Worm (Caenorhabditis elegans) whole organism, L4 larva: Measurements from ENCODE around the gene sra-31.

Source experiments
- F26F4.8 ChIP-seq: fragments of 200-800 bp; sonication (Bioruptor generic); conservative IDR thresholded peaks from 2 replicates; pipeline ENCODE4 v1.3.6; 2022; ENCODE audit warnings: missing genetic modification characterization, missing compliant biosample characterization
- F37D6.2 ChIP-seq: sonication (generic microtip); optimal IDR thresholded peaks from 2 replicates; lab custom pipeline; 2016; ENCODE audit warnings: mild to moderate bottlenecking, missing genetic modification characterization, missing compliant biosample characterization
- F44E2.7 ChIP-seq: fragments of 200-800 bp; sonication (Bioruptor generic); IDR thresholded peaks from 2 replicates; pipeline ENCODE4 v2.1.2; 2022; ENCODE audit warnings: missing genetic modification characterization, missing compliant biosample characterization
- T20F7.1 ChIP-seq: fragments of 200-800 bp; sonication (Bioruptor generic); optimal IDR thresholded peaks from 2 replicates; lab custom pipeline; 2018; ENCODE audit warnings: mild to moderate bottlenecking, missing genetic modification characterization, missing compliant biosample characterization
- Y105C5A.15 ChIP-seq: fragments of 200-800 bp; sonication (Bioruptor generic); IDR thresholded peaks from 2 replicates; pipeline ENCODE4 v1.3.6; 2022; ENCODE audit warnings: missing genetic modification characterization, missing compliant biosample characterization
- Y48G9A.11 ChIP-seq: fragments of 200-800 bp; sonication (Bioruptor generic); IDR thresholded peaks from 2 replicates; pipeline ENCODE4 v1.3.6; 2022; ENCODE audit warnings: missing genetic modification reagents, missing genetic modification characterization, missing compliant biosample characterization
- Y5F2A.4 ChIP-seq: fragments of 200-800 bp; sonication (Bioruptor generic); optimal IDR thresholded peaks from 2 replicates; lab custom pipeline; 2018; ENCODE audit warnings: mild to moderate bottlenecking, missing genetic modification characterization, missing compliant biosample characterization
- Y75B8A.6 ChIP-seq: fragments of 200-800 bp; sonication (Bioruptor generic); IDR thresholded peaks from 2 replicates; pipeline ENCODE4 v1.3.6; 2022; ENCODE audit warnings: missing genetic modification reagents, missing genetic modification characterization, missing compliant biosample characterization
- ZK337.2 ChIP-seq: fragments of 200-800 bp; sonication (Bioruptor generic); IDR thresholded peaks from 2 replicates; pipeline ENCODE4 v1.3.6; 2022; ENCODE audit warnings: missing genetic modification reagents, missing genetic modification characterization, missing compliant biosample characterization
- arid-1 ChIP-seq: fragments of 200-800 bp; sonication (Bioruptor generic); conservative IDR thresholded peaks from 2 replicates; pipeline ENCODE4 v1.3.6; 2022; ENCODE audit warnings: missing genetic modification reagents, missing genetic modification characterization, missing compliant biosample characterization
- ceh-20 ChIP-seq: fragments of 200-800 bp; sonication (Bioruptor generic); IDR thresholded peaks from 2 replicates; pipeline ENCODE4 v1.3.6; 2022; ENCODE audit warnings: missing genetic modification reagents, missing genetic modification characterization, missing compliant biosample characterization
- ceh-44 ChIP-seq: fragments of 200-800 bp; sonication (Bioruptor generic); IDR thresholded peaks from 2 replicates; pipeline ENCODE4 v1.3.6; 2022; ENCODE audit warnings: missing genetic modification reagents, missing genetic modification characterization, missing compliant biosample characterization
- ceh-62 ChIP-seq: sonication (generic microtip); optimal IDR thresholded peaks from 2 replicates; lab custom pipeline; 2017; ENCODE audit warnings: missing biosample characterization, missing genetic modification characterization
- ceh-82 ChIP-seq: sonication (generic microtip); optimal IDR thresholded peaks from 2 replicates; lab custom pipeline; 2017; ENCODE audit warnings: missing biosample characterization, missing genetic modification characterization
- daf-16 ChIP-seq, 3 experiments: sonication (generic microtip); optimal IDR thresholded peaks; 2 replicates each; lab custom pipeline; 2016 to 2017; ENCODE audit warnings: missing genetic modification characterization in 3 of 3, missing genetic modification reagents in 3 of 3, mild to moderate bottlenecking in 2 of 3, missing compliant biosample characterization in 2 of 3, missing biosample characterization in 1 of 3, moderate library complexity in 1 of 3
- dmd-6 ChIP-seq: fragments of 200-800 bp; sonication (Bioruptor generic); IDR thresholded peaks from 2 replicates; pipeline ENCODE4 v1.3.6; 2022; ENCODE audit warnings: missing genetic modification reagents, missing genetic modification characterization, missing compliant biosample characterization
- dmd-9 ChIP-seq: fragments of 200-800 bp; sonication (Bioruptor generic); IDR thresholded peaks from 2 replicates; pipeline ENCODE4 v1.3.6; 2022; ENCODE audit warnings: missing genetic modification reagents, missing genetic modification characterization, missing compliant biosample characterization
- fkh-10 ChIP-seq: fragments of 150-350 bp; optimal IDR thresholded peaks from 2 replicates; lab custom pipeline; 2014; ENCODE audit warnings: missing biosample characterization, missing genetic modification reagents, missing genetic modification characterization
- hlh-30 ChIP-seq: sonication (generic microtip); optimal IDR thresholded peaks from 2 replicates; lab custom pipeline; 2017; ENCODE audit warnings: antibody characterized with exemption, mild to moderate bottlenecking, missing genetic modification characterization, missing compliant biosample characterization; ENCODE audit not compliant: insufficient read depth
- jun-1 ChIP-seq: fragments of 150-350 bp; optimal IDR thresholded peaks from 2 replicates; lab custom pipeline; 2014; ENCODE audit warnings: missing biosample characterization, missing genetic modification reagents, missing genetic modification characterization
- lim-7 ChIP-seq: fragments of 200-800 bp; sonication (Bioruptor generic); IDR thresholded peaks from 2 replicates; pipeline ENCODE4 v1.3.6; 2022; ENCODE audit warnings: missing genetic modification characterization, missing compliant biosample characterization
- lin-1 ChIP-seq: fragments of 200-800 bp; sonication (Bioruptor generic); IDR thresholded peaks from 2 replicates; pipeline ENCODE4 v1.3.6; 2022; ENCODE audit warnings: missing genetic modification reagents, missing genetic modification characterization, missing compliant biosample characterization
- lin-13 ChIP-seq: fragments of 150-350 bp; optimal IDR thresholded peaks from 2 replicates; lab custom pipeline; 2014; ENCODE audit warnings: missing biosample characterization, missing genetic modification reagents, missing genetic modification characterization
- lin-15B ChIP-seq: fragments of 150-350 bp; sonication (generic microtip); optimal IDR thresholded peaks from 3 replicates; lab custom pipeline; 2014; ENCODE audit warnings: missing biosample characterization, missing genetic modification characterization
- madf-5 ChIP-seq, 2 experiments: fragments of 200-800 bp; sonication (Bioruptor generic); IDR thresholded peaks; 2 replicates each; pipeline ENCODE4 v1.3.6; 2022; ENCODE audit warnings: missing compliant biosample characterization in 2 of 2, missing genetic modification characterization in 2 of 2
- madf-9 ChIP-seq: fragments of 200-800 bp; sonication (Bioruptor generic); conservative IDR thresholded peaks from 2 replicates; pipeline ENCODE4 v1.3.6; 2022; ENCODE audit warnings: missing genetic modification reagents, missing genetic modification characterization, missing compliant biosample characterization
- mdt-29 ChIP-seq: fragments of 200-800 bp; sonication (Bioruptor generic); IDR thresholded peaks from 2 replicates; pipeline ENCODE4 v1.3.6; 2022; ENCODE audit warnings: missing genetic modification reagents, missing genetic modification characterization, missing compliant biosample characterization
- nhr-102 ChIP-seq: sonication (generic microtip); optimal IDR thresholded peaks from 2 replicates; lab custom pipeline; 2016; ENCODE audit warnings: mild to moderate bottlenecking, missing genetic modification characterization, moderate library complexity, missing compliant biosample characterization
- nhr-11 ChIP-seq: fragments of 150-350 bp; optimal IDR thresholded peaks from 2 replicates; lab custom pipeline; 2014; ENCODE audit warnings: missing biosample characterization, missing genetic modification characterization
- nhr-111 ChIP-seq: fragments of 200-800 bp; sonication (Bioruptor generic); optimal IDR thresholded peaks from 2 replicates; lab custom pipeline; 2018; ENCODE audit warnings: mild to moderate bottlenecking, missing genetic modification characterization, missing compliant biosample characterization
- nhr-28 ChIP-seq: fragments of 150-350 bp; optimal IDR thresholded peaks from 2 replicates; lab custom pipeline; 2014; ENCODE audit warnings: missing biosample characterization, missing genetic modification characterization
- nhr-42 ChIP-seq: fragments of 200-800 bp; sonication (Bioruptor generic); IDR thresholded peaks from 2 replicates; pipeline ENCODE4 v1.3.6; 2022; ENCODE audit warnings: missing genetic modification characterization, missing compliant biosample characterization
- nhr-48 ChIP-seq: sonication (generic microtip); optimal IDR thresholded peaks from 2 replicates; lab custom pipeline; 2016; ENCODE audit warnings: mild to moderate bottlenecking, missing genetic modification characterization, missing compliant biosample characterization
- nhr-76 ChIP-seq: fragments of 150-350 bp; optimal IDR thresholded peaks from 2 replicates; lab custom pipeline; 2014; ENCODE audit warnings: missing biosample characterization, missing genetic modification characterization
- nhr-77 ChIP-seq: fragments of 150-350 bp; optimal IDR thresholded peaks from 2 replicates; lab custom pipeline; 2014; ENCODE audit warnings: missing biosample characterization, missing genetic modification characterization
- pha-4 ChIP-seq, 2 experiments: fragments of 150-350 bp in 1 of 2; fragments of 200-800 bp in 1 of 2; sonication (Bioruptor generic) in 1 of 2; IDR thresholded peaks in 1 of 2; optimal IDR thresholded peaks in 1 of 2; 2 replicates each; pipeline versions ENCODE4 v1.3.6 to Lab custom; 2014 to 2022; ENCODE audit warnings: missing genetic modification characterization in 2 of 2, missing genetic modification reagents in 2 of 2, missing biosample characterization in 1 of 2, missing compliant biosample characterization in 1 of 2
- pqm-1 ChIP-seq: sonication (generic microtip); optimal IDR thresholded peaks from 2 replicates; lab custom pipeline; 2017; ENCODE audit warnings: missing biosample characterization, missing genetic modification characterization
- rbr-2 ChIP-seq: sonication (generic microtip); optimal IDR thresholded peaks from 2 replicates; lab custom pipeline; 2016; ENCODE audit warnings: missing genotype, missing genetic modification characterization, missing compliant biosample characterization
- skn-1 ChIP-seq: fragments of 150-350 bp; optimal IDR thresholded peaks from 2 replicates; lab custom pipeline; 2014; ENCODE audit warnings: missing biosample characterization, missing genetic modification characterization
- spr-1 ChIP-seq: sonication (generic microtip); optimal IDR thresholded peaks from 2 replicates; lab custom pipeline; 2016; ENCODE audit warnings: mild to moderate bottlenecking, missing genetic modification characterization, missing compliant biosample characterization
- tag-97 ChIP-seq: fragments of 200-800 bp; sonication (Bioruptor generic); IDR thresholded peaks from 2 replicates; pipeline ENCODE4 v1.3.6; 2022; ENCODE audit warnings: missing genetic modification characterization, missing compliant biosample characterization
- tra-1 ChIP-seq: fragments of 200-800 bp; sonication (Bioruptor generic); IDR thresholded peaks from 2 replicates; pipeline ENCODE4 v1.3.6; 2022; ENCODE audit warnings: missing genetic modification reagents, missing genetic modification characterization, missing compliant biosample characterization
- vab-7 ChIP-seq: fragments of 200-800 bp; sonication (Bioruptor generic); IDR thresholded peaks from 2 replicates; pipeline ENCODE4 v1.3.6; 2022; ENCODE audit warnings: missing genetic modification reagents, missing genetic modification characterization, missing compliant biosample characterization
- zip-11 ChIP-seq: fragments of 200-800 bp; sonication (Bioruptor generic); IDR thresholded peaks from 2 replicates; pipeline ENCODE4 v1.3.6; 2022; ENCODE audit warnings: missing genetic modification characterization, missing compliant biosample characterization
- zip-2 ChIP-seq: fragments of 150-350 bp; optimal IDR thresholded peaks from 2 replicates; lab custom pipeline; 2014; ENCODE audit warnings: missing biosample characterization, missing genetic modification characterization
- ztf-7 ChIP-seq: fragments of 150-350 bp; optimal IDR thresholded peaks from 2 replicates; lab custom pipeline; 2014; ENCODE audit warnings: missing biosample characterization, missing genetic modification characterization

sra-31 gene

DNA sequence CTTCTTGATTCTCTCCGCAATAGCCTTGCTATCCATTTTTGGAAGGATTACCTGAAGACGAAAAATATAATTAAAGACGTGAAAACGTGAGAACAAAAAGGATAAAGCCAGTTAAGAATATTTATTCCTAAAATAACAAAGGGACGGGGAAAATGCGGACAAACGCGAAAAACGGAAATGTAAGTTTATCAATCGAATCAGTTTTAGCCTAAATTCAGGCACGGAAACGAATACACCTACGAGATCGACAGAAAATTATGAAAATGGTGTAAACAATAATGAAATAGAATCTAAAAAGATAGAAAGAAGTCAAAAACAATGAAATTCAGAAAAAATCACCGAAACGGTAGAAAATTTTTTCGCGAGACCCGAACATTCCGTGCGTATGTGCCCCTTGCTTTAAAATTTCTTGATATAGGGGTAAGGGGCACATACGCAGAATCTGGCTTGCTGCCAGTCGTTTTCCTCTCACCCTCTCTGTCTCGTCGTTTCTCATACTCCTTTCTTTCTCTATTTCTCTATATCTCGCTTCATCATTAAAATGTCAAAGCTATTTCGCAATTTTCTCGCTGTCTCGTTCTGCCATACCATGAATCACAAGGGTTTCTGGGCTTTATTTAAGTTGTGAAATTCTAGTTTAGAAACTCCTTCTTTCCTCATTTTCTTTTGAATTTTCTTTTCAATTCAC is 10.5 kb upstream of the sra-31 start, which contains the start of gene icd-1 (continued):
- TF ChIP-seq fkh-10 (GFP tag; lab: Kevin White, UChicago) (peak; percentile 78), F44E2.7 (GFP tag; lab: Robert Waterston, UW) (no peak), nhr-28 (tag; lab: Kevin White, UChicago) (peak; percentile 90), lim-7 (GFP tag; lab: Robert Waterston, UW) (no peak), pqm-1 (tag; lab: Kevin White, UChicago) (peak; percentile 10), hlh-30 (tag; lab: Kevin White, UChicago) (peak; percentile 95), zip-2 (tag; lab: Kevin White, UChicago) (peak; percentile 75), pha-4 (GFP tag; IDR thresholded peaks at IDR 0.05; lab: Robert Waterston, UW) (peak; percentile 94), pha-4 (tag; optimal IDR thresholded peaks at IDR 0.05; lab: Kevin White, UChicago) (peak; percentile 79), dmd-6 (GFP tag; lab: Robert Waterston, UW) (peak; percentile 91), lin-15B (peak; percentile 58), rbr-2 (tag; lab: Kevin White, UChicago) (peak; percentile 95), nhr-77 (tag; lab: Kevin White, UChicago) (peak; percentile 96), zip-11 (no peak), ceh-44 (0 out of 2 replicates have a peak, but pooled peaks have one; percentile 30)

DNA sequence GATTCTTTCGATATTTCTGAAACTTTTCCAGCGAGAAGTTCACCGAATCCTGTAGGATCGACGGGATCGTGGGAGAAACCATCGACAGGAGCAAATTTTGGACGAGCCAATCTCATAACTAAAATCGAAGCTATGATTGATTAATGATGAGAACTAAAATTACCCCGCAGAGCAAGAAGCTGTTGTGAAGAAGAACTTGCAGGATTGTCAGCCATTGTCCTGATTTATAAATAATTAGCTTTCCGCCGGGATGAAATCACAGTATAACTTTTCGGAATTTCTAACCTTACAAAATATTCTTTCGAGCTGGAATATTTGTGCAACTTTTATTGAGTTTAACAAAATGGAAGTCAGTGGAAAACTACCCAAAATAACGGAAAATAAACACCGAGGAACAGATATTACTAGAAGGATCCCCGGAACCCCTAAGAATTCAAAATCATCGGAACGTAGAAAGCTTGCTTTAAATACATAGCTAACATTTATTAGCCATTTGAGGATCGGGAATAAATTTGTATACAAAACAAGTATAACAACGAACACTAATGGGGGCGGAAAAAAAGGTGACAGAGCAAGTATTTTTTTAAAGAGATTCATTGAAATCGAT is 9.1 kb upstream of the sra-31 start, which contains the start of gene C56C10.7:
TSS of gene C56C10.7 (minus strand) at position 312 of the 607 bp plus-strand sequence.
- TF ChIP-seq dmd-9 (GFP tag; lab: Robert Waterston, UW) (no peak), ceh-82 (tag; lab: Kevin White, UChicago) (no peak), ceh-20 (GFP tag; lab: Robert Waterston, UW) (no peak), jun-1 (no peak), ceh-44 (no peak), nhr-111 (GFP tag; lab: Kevin White, UChicago) (peak; percentile 46), lin-1 (GFP tag; lab: Robert Waterston, UW) (no peak), nhr-102 (tag; lab: Kevin White, UChicago) (peak; percentile 58), spr-1 (peak; percentile 10), skn-1 (tag; lab: Kevin White, UChicago) (no peak), Y48G9A.11 (GFP tag; lab: Robert Waterston, UW) (no peak), Y105C5A.15 (GFP tag; lab: Robert Waterston, UW) (no peak), fkh-10 (GFP tag; lab: Kevin White, UChicago) (no peak), ZK337.2 (GFP tag; lab: Robert Waterston, UW) (no peak), madf-5 (GFP tag; IDR thresholded peaks at IDR 0.05; lab: Robert Waterston, UW) (0 out of 4 replicates have a peak, but pooled peaks of 1 of the 2 experiments have one; percentile 39), mdt-29 (GFP tag; lab: Robert Waterston, UW) (no peak; the same call in 1 of the 2 replicates), tag-97 (no peak), vab-7 (GFP tag; lab: Robert Waterston, UW) (no peak), lin-13 (GFP tag; lab: Kevin White, UChicago) (no peak), ztf-7 (tag; lab: Kevin White, UChicago) (no peak), Y5F2A.4 (GFP tag; lab: Kevin White, UChicago) (peak; percentile 3), F26F4.8 (GFP tag; lab: Robert Waterston, UW) (no peak), daf-16 (GFP tag; optimal IDR thresholded peaks at IDR 0.05; lab: Kevin White, UChicago) (no peak), daf-16 (tag; optimal IDR thresholded peaks at IDR 0.05; lab: Kevin White, UChicago) (peak; percentile 14), nhr-11 (no peak), nhr-48 (peak; percentile 12), madf-9 (no peak), lin-15B (no peak), tra-1 (0 out of 2 replicates have a peak, but pooled peaks have one; percentile 16), nhr-76 (tag; lab: Kevin White, UChicago) (no peak), hlh-30 (tag; lab: Kevin White, UChicago) (no peak), F37D6.2 (tag; lab: Kevin White, UChicago) (no peak), ceh-62 (tag; lab: Kevin White, UChicago) (no peak), T20F7.1 (peak; percentile 73), nhr-42 (no peak), arid-1 (GFP tag; lab: Robert Waterston, UW) (peak; percentile 72), Y75B8A.6 (GFP tag; lab: Robert Waterston, UW) (0 out of 2 replicates have a peak, but pooled peaks have one; percentile 48), lim-7 (GFP tag; lab: Robert Waterston, UW) (no peak)
